Fruit fly (Drosophila melanogaster) whole organism, prepupa: Measurements from ENCODE around the gene CG31960.

Experiments
- Blimp-1 ChIP-seq: fragments of 200-800 bp; sonication (Bioruptor generic); optimal IDR thresholded peaks from 3 replicates; lab custom pipeline; 2017; ENCODE audit warnings: missing biosample characterization, missing genetic modification characterization, mild to moderate bottlenecking, moderate library complexity, missing genetic modification reagents
- CG10631 ChIP-seq: fragments of 200-800 bp; sonication (Bioruptor generic); optimal IDR thresholded peaks from 2 replicates; lab custom pipeline; 2016; ENCODE audit warnings: missing biosample characterization, missing genetic modification characterization
- CG11294 ChIP-seq: fragments of 200-800 bp; sonication (Bioruptor generic); IDR thresholded peaks from 2 replicates; pipeline ENCODE4 v1.3.6; 2022; ENCODE audit warnings: missing biosample characterization, missing genetic modification characterization
- CG11902 ChIP-seq: fragments of 200-800 bp; sonication (Bioruptor generic); optimal IDR thresholded peaks from 3 replicates; lab custom pipeline; 2016; ENCODE audit warnings: missing biosample characterization, missing genetic modification characterization
- CG15336 ChIP-seq: fragments of 200-800 bp; sonication (Bioruptor generic); IDR thresholded peaks from 2 replicates; pipeline ENCODE4 v1.3.6; 2022; ENCODE audit warnings: missing biosample characterization, missing genetic modification characterization
- CG1621 ChIP-seq: fragments of 200-800 bp; sonication (Bioruptor generic); optimal IDR thresholded peaks from 3 replicates; lab custom pipeline; 2018; ENCODE audit warnings: missing biosample characterization, mild to moderate bottlenecking, missing genetic modification characterization
- CG16779 ChIP-seq: fragments of 200-800 bp; sonication (Bioruptor generic); optimal IDR thresholded peaks from 3 replicates; lab custom pipeline; 2017; ENCODE audit warnings: missing biosample characterization, mild to moderate bottlenecking, missing genetic modification characterization
- CG3032 ChIP-seq: fragments of 200-800 bp; optimal IDR thresholded peaks from 2 replicates; lab custom pipeline; 2019; ENCODE audit warnings: missing biosample characterization, mild to moderate bottlenecking, missing genetic modification characterization, moderate library complexity
- CG32006 ChIP-seq: fragments of 200-800 bp; sonication (Bioruptor generic); optimal IDR thresholded peaks from 3 replicates; lab custom pipeline; 2017; ENCODE audit warnings: missing biosample characterization, mild to moderate bottlenecking, missing genetic modification characterization
- CG34406 ChIP-seq: fragments of 200-800 bp; sonication (Bioruptor generic); optimal IDR thresholded peaks from 3 replicates; lab custom pipeline; 2016; ENCODE audit warnings: missing biosample characterization, missing genetic modification characterization
- CG3919 ChIP-seq: fragments of 200-800 bp; sonication (Bioruptor generic); optimal IDR thresholded peaks from 3 replicates; lab custom pipeline; 2016; ENCODE audit warnings: missing biosample characterization, missing genetic modification characterization
- CG4318 ChIP-seq: fragments of 200-800 bp; sonication (Bioruptor generic); optimal IDR thresholded peaks from 3 replicates; lab custom pipeline; 2017; ENCODE audit warnings: missing biosample characterization, mild to moderate bottlenecking, missing genetic modification characterization
- CG6163 ChIP-seq: fragments of 200-800 bp; sonication (Bioruptor generic); IDR thresholded peaks from 3 replicates; pipeline ENCODE4 v1.3.6; 2022; ENCODE audit warnings: missing biosample characterization, missing genetic modification characterization
- CG6276 ChIP-seq: fragments of 200-800 bp; sonication (Bioruptor generic); optimal IDR thresholded peaks from 2 replicates; lab custom pipeline; 2017; ENCODE audit warnings: missing biosample characterization, mild to moderate bottlenecking, missing genetic modification characterization
- CG6808 ChIP-seq: fragments of 200-800 bp; sonication (Bioruptor generic); optimal IDR thresholded peaks from 3 replicates; lab custom pipeline; 2017; ENCODE audit warnings: missing biosample characterization, missing genetic modification characterization, mild to moderate bottlenecking, moderate library complexity, missing genetic modification reagents
- CG6854 ChIP-seq: fragments of 200-800 bp; sonication (Bioruptor generic); optimal IDR thresholded peaks from 2 replicates; lab custom pipeline; 2017; ENCODE audit warnings: missing biosample characterization, mild to moderate bottlenecking, missing genetic modification characterization
- CG8119 ChIP-seq: fragments of 200-800 bp; sonication (Bioruptor generic); IDR thresholded peaks from 3 replicates; pipeline ENCODE4 v1.3.6; 2022; ENCODE audit warnings: missing biosample characterization, missing genetic modification characterization
- CG8319 ChIP-seq: fragments of 200-800 bp; sonication (Bioruptor generic); optimal IDR thresholded peaks from 3 replicates; lab custom pipeline; 2016; ENCODE audit warnings: missing biosample characterization, missing genetic modification characterization
- CG8632 ChIP-seq: fragments of 200-800 bp; sonication (Bioruptor generic); optimal IDR thresholded peaks from 3 replicates; lab custom pipeline; 2016; ENCODE audit warnings: missing biosample characterization, missing genetic modification characterization
- CG9139 ChIP-seq: fragments of 200-800 bp; sonication (Bioruptor generic); optimal IDR thresholded peaks from 3 replicates; lab custom pipeline; 2017; ENCODE audit warnings: missing biosample characterization, mild to moderate bottlenecking, missing genetic modification characterization
- Eip75B ChIP-seq: fragments of 200-800 bp; sonication (Bioruptor generic); optimal IDR thresholded peaks from 3 replicates; lab custom pipeline; 2016; ENCODE audit warnings: missing biosample characterization, missing genetic modification characterization
- Eip78C ChIP-seq: fragments of 200-800 bp; sonication (Bioruptor generic); peaks from one replicate; lab custom pipeline; 2016; ENCODE audit warnings: missing biosample characterization, missing genetic modification characterization
- Eip93F ChIP-seq: fragments of 200-800 bp; sonication (Bioruptor generic); optimal IDR thresholded peaks from 2 replicates; lab custom pipeline; 2016; ENCODE audit warnings: missing biosample characterization, mild to moderate bottlenecking, missing genetic modification characterization
- Ets21C ChIP-seq: fragments of 200-800 bp; sonication (Bioruptor generic); optimal IDR thresholded peaks from 3 replicates; lab custom pipeline; 2016; ENCODE audit warnings: missing biosample characterization, missing genetic modification characterization
- Ets96B ChIP-seq: fragments of 200-800 bp; optimal IDR thresholded peaks from 2 replicates; lab custom pipeline; 2019; ENCODE audit warnings: missing biosample characterization, mild to moderate bottlenecking, missing genetic modification characterization, moderate library complexity
- Gug ChIP-seq: fragments of 200-800 bp; sonication (Bioruptor generic); IDR thresholded peaks from 2 replicates; pipeline ENCODE4 v1.3.6; 2022; ENCODE audit warnings: missing biosample characterization, missing genetic modification characterization
- Hr39 ChIP-seq: fragments of 200-800 bp; sonication (Bioruptor generic); optimal IDR thresholded peaks from 2 replicates; lab custom pipeline; 2016; ENCODE audit warnings: missing biosample characterization, missing genetic modification characterization
- Hr4 ChIP-seq: fragments of 200-800 bp; sonication (Bioruptor generic); optimal IDR thresholded peaks from 3 replicates; lab custom pipeline; 2016; ENCODE audit warnings: missing biosample characterization, missing genetic modification characterization
- OdsH ChIP-seq: fragments of 200-800 bp; sonication (Bioruptor generic); optimal IDR thresholded peaks from 3 replicates; lab custom pipeline; 2016; ENCODE audit warnings: missing biosample characterization, missing genetic modification characterization
- Sox102F ChIP-seq: fragments of 200-800 bp; sonication (Bioruptor generic); optimal IDR thresholded peaks from 2 replicates; lab custom pipeline; 2016; ENCODE audit warnings: missing biosample characterization, mild to moderate bottlenecking, missing genetic modification characterization
- Sox15 ChIP-seq: fragments of 200-800 bp; sonication (Bioruptor generic); optimal IDR thresholded peaks from 3 replicates; lab custom pipeline; 2016; ENCODE audit warnings: missing biosample characterization, missing genetic modification characterization
- achi ChIP-seq: fragments of 200-800 bp; sonication (Bioruptor generic); optimal IDR thresholded peaks from 3 replicates; lab custom pipeline; 2016; ENCODE audit warnings: missing biosample characterization, missing genetic modification characterization
- acj6 ChIP-seq: fragments of 200-800 bp; sonication (Bioruptor generic); optimal IDR thresholded peaks from 3 replicates; lab custom pipeline; 2016; ENCODE audit warnings: missing biosample characterization, missing genetic modification characterization
- dac ChIP-seq: fragments of 200-800 bp; sonication (Bioruptor generic); optimal IDR thresholded peaks from 2 replicates; lab custom pipeline; 2017; ENCODE audit warnings: missing biosample characterization, mild to moderate bottlenecking, missing genetic modification characterization
- dsx ChIP-seq: fragments of 200-800 bp; optimal IDR thresholded peaks from 3 replicates; lab custom pipeline; 2019; ENCODE audit warnings: missing biosample characterization, mild to moderate bottlenecking, missing genetic modification characterization, moderate library complexity; ENCODE audit not compliant: poor library complexity, severe bottlenecking
- eg ChIP-seq: fragments of 200-800 bp; sonication (Bioruptor generic); IDR thresholded peaks from 3 replicates; pipeline ENCODE4 v1.3.6; 2022; ENCODE audit warnings: missing biosample characterization, missing genetic modification characterization
- esn ChIP-seq: fragments of 200-800 bp; sonication (Bioruptor generic); optimal IDR thresholded peaks from 2 replicates; lab custom pipeline; 2016; ENCODE audit warnings: missing biosample characterization, mild to moderate bottlenecking, missing genetic modification characterization, moderate library complexity
- fd59A ChIP-seq: fragments of 200-800 bp; sonication (Bioruptor generic); optimal IDR thresholded peaks from 2 replicates; lab custom pipeline; 2017; ENCODE audit warnings: missing biosample characterization, mild to moderate bottlenecking, missing genetic modification characterization, missing genetic modification reagents
- fkh ChIP-seq: fragments of 200-800 bp; sonication (Bioruptor generic); optimal IDR thresholded peaks from 3 replicates; lab custom pipeline; 2017; ENCODE audit warnings: missing biosample characterization, mild to moderate bottlenecking, missing genetic modification characterization, moderate library complexity
- net ChIP-seq: fragments of 200-800 bp; sonication (Bioruptor generic); optimal IDR thresholded peaks from 3 replicates; lab custom pipeline; 2016; ENCODE audit warnings: missing biosample characterization, missing genetic modification characterization
- salr ChIP-seq, 2 experiments: fragments of 200-800 bp; sonication (Bioruptor generic); optimal IDR thresholded peaks; 3 replicates each; lab custom pipeline; 2016 to 2018; ENCODE audit warnings: missing biosample characterization in 2 of 2, missing genetic modification characterization in 2 of 2, mild to moderate bottlenecking in 1 of 2
- spab ChIP-seq: fragments of 200-800 bp; sonication (Bioruptor generic); optimal IDR thresholded peaks from 2 replicates; lab custom pipeline; 2017; ENCODE audit warnings: missing biosample characterization, mild to moderate bottlenecking, missing genetic modification characterization, missing genetic modification reagents
- ss ChIP-seq, 2 experiments: fragments of 200-800 bp; sonication (Bioruptor generic); optimal IDR thresholded peaks; 2 replicates in 1 of 2; 3 replicates in 1 of 2; lab custom pipeline; 2017 to 2018; ENCODE audit warnings: mild to moderate bottlenecking in 2 of 2, missing biosample characterization in 2 of 2, missing genetic modification characterization in 2 of 2, moderate library complexity in 1 of 2
- svp ChIP-seq: fragments of 200-800 bp; sonication (Bioruptor generic); peaks from one replicate; lab custom pipeline; 2016; ENCODE audit warnings: missing biosample characterization, missing genetic modification characterization
- topi ChIP-seq: fragments of 200-800 bp; sonication (Bioruptor generic); optimal IDR thresholded peaks from 3 replicates; lab custom pipeline; 2016; ENCODE audit warnings: missing biosample characterization, missing genetic modification characterization

Gene CG31960

dm6 chr2L:3804641-3805273 lies 20.0 kb downstream of the CG31960 start (continued):
- TF ChIP-seq CG6163 (GFP tag; lab: Robert Waterston, UW): peak; percentile 100
- TF ChIP-seq CG32006 (GFP tag; lab: Kevin White, UChicago): peak; percentile 100
- peak; percentile 94 for TF ChIP-seq CG8319 (GFP tag; lab: Kevin White, UChicago)
- peak; percentile 99 for TF ChIP-seq Eip75B (GFP tag; lab: Kevin White, UChicago)
- TF ChIP-seq Sox15 (GFP tag; lab: Kevin White, UChicago): peak; percentile 95
- peak; percentile 99 for TF ChIP-seq CG4318 (GFP tag; lab: Kevin White, UChicago)
- peak; percentile 91 for TF ChIP-seq Hr39
- peak; percentile 94 for TF ChIP-seq topi (GFP tag; lab: Kevin White, UChicago)
- peak; percentile 96 for TF ChIP-seq CG34406 (GFP tag; lab: Kevin White, UChicago)
- TF ChIP-seq acj6: peak; percentile 98
- peak; percentile 90 for TF ChIP-seq CG11902 (GFP tag; lab: Kevin White, UChicago)
- peak; percentile 100 for TF ChIP-seq Ets96B (tag; lab: Kevin White, UChicago)
- TF ChIP-seq esn (GFP tag; lab: Kevin White, UChicago): peak; percentile 90
- peak; percentile 99 for TF ChIP-seq spab (GFP tag; lab: Kevin White, UChicago)
- peak; percentile 81 for TF ChIP-seq fkh
- peak; percentile 99 for TF ChIP-seq dsx (GFP tag; lab: Kevin White, UChicago)
- TF ChIP-seq dac: peak; percentile 99

dm6 chr2L:3805274-3806196 lies 20.8 kb downstream of the CG31960 start:
- TF ChIP-seq CG16779 (tag; lab: Kevin White, UChicago): no peak
- peak; percentile 52; the same call in 1 of the 3 replicates for TF ChIP-seq CG8119 (GFP tag; lab: Robert Waterston, UW)
- TF ChIP-seq CG6276 (GFP tag; lab: Kevin White, UChicago): peak; percentile 72
- peak; percentile 27 for TF ChIP-seq achi (GFP tag; lab: Kevin White, UChicago)
- peak; percentile 2 for TF ChIP-seq fd59A (GFP tag; lab: Kevin White, UChicago)
- TF ChIP-seq ss (GFP tag; optimal IDR thresholded peaks at IDR 0.05; lab: Kevin White, UChicago): peak; percentile 21 to 25
- no peak for TF ChIP-seq Blimp-1
- TF ChIP-seq CG6163 (GFP tag; lab: Robert Waterston, UW): peak; percentile 67
- peak; percentile 36 for TF ChIP-seq OdsH (GFP tag; lab: Kevin White, UChicago)
- no peak for TF ChIP-seq CG11294 (GFP tag; lab: Robert Waterston, UW)
- TF ChIP-seq Ets96B (tag; lab: Kevin White, UChicago): peak; percentile 38
- TF ChIP-seq Eip75B (GFP tag; lab: Kevin White, UChicago): no peak
- no peak for TF ChIP-seq svp (GFP tag; lab: Kevin White, UChicago)
- TF ChIP-seq Sox102F (GFP tag; lab: Kevin White, UChicago): no peak
- no peak for TF ChIP-seq CG1621 (tag; lab: Kevin White, UChicago)
- peak; percentile 55 for TF ChIP-seq dsx (GFP tag; lab: Kevin White, UChicago)
- peak in 1 of 2 experiments; percentile 92 for TF ChIP-seq salr (GFP tag; optimal IDR thresholded peaks at IDR 0.05; lab: Kevin White, UChicago)
- TF ChIP-seq acj6: peak; percentile 40
- TF ChIP-seq CG10631 (GFP tag; lab: Kevin White, UChicago): peak; percentile 41
- peak; percentile 77 for TF ChIP-seq eg
- TF ChIP-seq CG6808 (GFP tag; lab: Kevin White, UChicago): peak; percentile 52
- peak; percentile 23 for TF ChIP-seq CG8632 (GFP tag; lab: Kevin White, UChicago)
- TF ChIP-seq CG3032 (tag; lab: Kevin White, UChicago): peak; percentile 45
- no peak for TF ChIP-seq Ets21C
- peak; percentile 16; the same call in 1 of the 2 replicates for TF ChIP-seq CG15336
- TF ChIP-seq topi (GFP tag; lab: Kevin White, UChicago): peak; percentile 28
- TF ChIP-seq CG6854: no peak
- no peak for TF ChIP-seq CG9139 (GFP tag; lab: Kevin White, UChicago)
- peak; percentile 19; the same call in 1 of the 2 replicates for TF ChIP-seq Gug
- TF ChIP-seq net (GFP tag; lab: Kevin White, UChicago): peak; percentile 43
- TF ChIP-seq Eip93F (GFP tag; lab: Kevin White, UChicago): no peak
- TF ChIP-seq CG3919 (GFP tag; lab: Kevin White, UChicago): peak; percentile 32
- peak; percentile 86 for TF ChIP-seq CG32006 (GFP tag; lab: Kevin White, UChicago)
- TF ChIP-seq Eip78C (GFP tag; lab: Kevin White, UChicago): peak; percentile 93
- TF ChIP-seq Hr4 (GFP tag; lab: Kevin White, UChicago): no peak
- TF ChIP-seq Hr39: no peak
